Fruit fly (Drosophila melanogaster) whole organism, prepupa: ENCODE measurements around the gene Indy-2.

ENCODE experiments used
- CG6808 ChIP-seq: fragments of 200-800 bp; sonication (Bioruptor generic); optimal IDR thresholded peaks from 3 replicates; lab custom pipeline; 2017; ENCODE audit warnings: missing biosample characterization, missing genetic modification characterization, mild to moderate bottlenecking, moderate library complexity, missing genetic modification reagents
- CG8632 ChIP-seq: fragments of 200-800 bp; sonication (Bioruptor generic); optimal IDR thresholded peaks from 3 replicates; lab custom pipeline; 2016; ENCODE audit warnings: missing biosample characterization, missing genetic modification characterization
- Gug ChIP-seq: fragments of 200-800 bp; sonication (Bioruptor generic); IDR thresholded peaks from 2 replicates; pipeline ENCODE4 v1.3.6; 2022; ENCODE audit warnings: missing biosample characterization, missing genetic modification characterization
- Lpt ChIP-seq: fragments of 200-800 bp; sonication (Bioruptor generic); optimal IDR thresholded peaks from 3 replicates; lab custom pipeline; 2016; ENCODE audit warnings: missing biosample characterization, missing genetic modification characterization
- salr ChIP-seq, 2 experiments: fragments of 200-800 bp; sonication (Bioruptor generic); optimal IDR thresholded peaks; 3 replicates each; lab custom pipeline; 2016 to 2018; ENCODE audit warnings: missing biosample characterization in 2 of 2, missing genetic modification characterization in 2 of 2, mild to moderate bottlenecking in 1 of 2

dm6 chr3R:20082350-20082749 lies 39.8 kb downstream of the Indy-2 start, which contains the start of gene Rh3:
- TF ChIP-seq CG6808 (GFP tag; lab: Kevin White, UChicago) (no peak), Gug (GFP tag; lab: Robert Waterston, UW) (no peak), CG8632 (GFP tag; lab: Kevin White, UChicago) (no peak), Lpt (GFP tag; lab: Kevin White, UChicago) (no peak), salr (GFP tag; optimal IDR thresholded peaks at IDR 0.05; lab: Kevin White, UChicago) (no peak)
